Worm (Caenorhabditis elegans) whole organism, midembryonic: ENCODE results near the gene F52E1.14.

Experiments
- cog-1 ChIP-seq: sonication (generic microtip); optimal IDR thresholded peaks from 2 replicates; lab custom pipeline; 2016; ENCODE audit warnings: missing genetic modification characterization, missing compliant biosample characterization
- flt-1 ChIP-seq: fragments of 200-800 bp; sonication (Bioruptor generic); IDR thresholded peaks from 2 replicates; pipeline ENCODE4 v1.3.6; 2022; ENCODE audit warnings: missing genetic modification characterization, missing compliant biosample characterization
- ref-1 ChIP-seq: fragments of 200-800 bp; sonication (Bioruptor generic); conservative IDR thresholded peaks from 2 replicates; pipeline ENCODE4 v1.3.6; 2022; ENCODE audit warnings: missing genetic modification reagents, missing genetic modification characterization, missing compliant biosample characterization

ce11 chrV:8409594-8409993 lies 25.9 kb downstream of the F52E1.14 start:
- TF ChIP-seq flt-1 (GFP tag; lab: Robert Waterston, UW) (no peak), ref-1 (GFP tag; lab: Robert Waterston, UW) (no peak), cog-1 (no peak)
